Fruit fly (Drosophila melanogaster) whole organism, wandering third instar larva: ENCODE measurements around the gene CG14017.

Experiments
- Abd-B ChIP-seq: fragments of >200 bp; optimal IDR thresholded peaks from 2 replicates; lab custom pipeline; 2017; ENCODE audit warnings: missing biosample characterization, missing genetic modification characterization
- CG32264 ChIP-seq: fragments of 200-800 bp; sonication (Bioruptor generic); optimal IDR thresholded peaks from 2 replicates; lab custom pipeline; 2016; ENCODE audit warnings: missing biosample characterization, missing genetic modification characterization
- CG9705 ChIP-seq: fragments of 200-800 bp; sonication (Bioruptor generic); optimal IDR thresholded peaks from 2 replicates; lab custom pipeline; 2018; ENCODE audit warnings: missing biosample characterization, mild to moderate bottlenecking, missing genetic modification characterization
- CrebA ChIP-seq: fragments of 200-800 bp; sonication (Bioruptor generic); optimal IDR thresholded peaks from 2 replicates; lab custom pipeline; 2016; ENCODE audit warnings: missing biosample characterization, mild to moderate bottlenecking, missing genetic modification characterization, borderline replicate concordance
- Dfd ChIP-seq: fragments of >200 bp; optimal IDR thresholded peaks from 2 replicates; lab custom pipeline; 2017; ENCODE audit warnings: missing biosample characterization, missing genetic modification characterization
- Dif ChIP-seq: fragments of 200-275, 200-300 bp; sonication (Bioruptor generic); optimal IDR thresholded peaks from 2 replicates; lab custom pipeline; 2018; ENCODE audit warnings: missing biosample characterization, missing genetic modification characterization; ENCODE audit not compliant: partially characterized antibody
- GATAd ChIP-seq: sonication (Bioruptor generic); optimal IDR thresholded peaks from 2 replicates; lab custom pipeline; 2016; ENCODE audit warnings: missing biosample characterization, missing genetic modification characterization
- HLH106 ChIP-seq: fragments of 200-800 bp; optimal IDR thresholded peaks from 3 replicates; lab custom pipeline; 2019; ENCODE audit warnings: missing biosample characterization, mild to moderate bottlenecking, missing genetic modification characterization, moderate library complexity
- Hnf4 ChIP-seq: fragments of 200-800 bp; sonication (Bioruptor generic); optimal IDR thresholded peaks from 2 replicates; lab custom pipeline; 2016; ENCODE audit warnings: missing biosample characterization, mild to moderate bottlenecking, missing genetic modification characterization
- Hr78 ChIP-seq: fragments of >200 bp; optimal IDR thresholded peaks from 2 replicates; lab custom pipeline; 2017; ENCODE audit warnings: missing biosample characterization, missing genetic modification characterization
- Hr83 ChIP-seq: fragments of 200-300 bp; sonication (Bioruptor generic); optimal IDR thresholded peaks from 2 replicates; lab custom pipeline; 2016; ENCODE audit warnings: missing biosample characterization, mild to moderate bottlenecking, missing genetic modification characterization, moderate library complexity; ENCODE audit not compliant: poor library complexity, severe bottlenecking
- Jra ChIP-seq: sonication (Bioruptor generic); optimal IDR thresholded peaks from 2 replicates; lab custom pipeline; 2016; ENCODE audit warnings: missing biosample characterization, missing genetic modification characterization
- Myc ChIP-seq: fragments of >200 bp; optimal IDR thresholded peaks from 2 replicates; lab custom pipeline; 2017
- OdsH ChIP-seq: fragments of 200-800 bp; sonication (Bioruptor generic); optimal IDR thresholded peaks from 2 replicates; lab custom pipeline; 2016; ENCODE audit warnings: missing biosample characterization, mild to moderate bottlenecking, missing genetic modification characterization
- Rel ChIP-seq, 2 experiments: fragments of 200-800 bp; sonication (Bioruptor generic) in 1 of 2; optimal IDR thresholded peaks; 2 replicates in 1 of 2; 3 replicates in 1 of 2; lab custom pipeline; 2016 to 2019; ENCODE audit warnings: mild to moderate bottlenecking in 2 of 2, missing biosample characterization in 2 of 2, missing genetic modification characterization in 2 of 2, moderate library complexity in 1 of 2
- Sp1 ChIP-seq: fragments of 200-800 bp; sonication (Bioruptor generic); optimal IDR thresholded peaks from 3 replicates; lab custom pipeline; 2019; ENCODE audit warnings: missing biosample characterization, mild to moderate bottlenecking, missing genetic modification characterization, moderate library complexity
- Vsx2 ChIP-seq: fragments of 200-300, 225-300 bp; sonication (Bioruptor generic); optimal IDR thresholded peaks from 2 replicates; lab custom pipeline; 2018; ENCODE audit warnings: missing biosample characterization, missing genetic modification characterization; ENCODE audit not compliant: partially characterized antibody
- br ChIP-seq: fragments of 200-800 bp; sonication (Bioruptor generic); optimal IDR thresholded peaks from 2 replicates; lab custom pipeline; 2016; ENCODE audit warnings: missing biosample characterization, missing genetic modification characterization
- dl ChIP-seq, 2 experiments: fragments of 175-275, 200-275 bp in 1 of 2; fragments of 200-275 bp in 1 of 2; sonication (Bioruptor generic); optimal IDR thresholded peaks; lab custom pipeline; 2018; ENCODE audit warnings: mild to moderate bottlenecking in 2 of 2, missing biosample characterization in 2 of 2, missing genetic modification characterization in 2 of 2, moderate library complexity in 2 of 2; ENCODE audit not compliant: partially characterized antibody in 2 of 2, insufficient read depth in 1 of 2
- dmrt93B ChIP-seq: fragments of 200-800 bp; sonication (Bioruptor generic); optimal IDR thresholded peaks from 2 replicates; lab custom pipeline; 2018; ENCODE audit warnings: missing biosample characterization, mild to moderate bottlenecking, missing genetic modification characterization
- dsf ChIP-seq: sonication (Bioruptor generic); optimal IDR thresholded peaks from 2 replicates; lab custom pipeline; 2016; ENCODE audit warnings: missing biosample characterization, missing genetic modification characterization, borderline replicate concordance
- ey ChIP-seq: fragments of 200-800 bp; sonication (Bioruptor generic); optimal IDR thresholded peaks from 2 replicates; lab custom pipeline; 2016; ENCODE audit warnings: missing biosample characterization, missing genetic modification characterization
- foxo ChIP-seq, 2 experiments: fragments of 200-800 bp; sonication (Bioruptor generic); optimal IDR thresholded peaks; 2 replicates in 1 of 2; 3 replicates in 1 of 2; lab custom pipeline; 2016 to 2017; ENCODE audit warnings: missing biosample characterization in 2 of 2, missing genetic modification characterization in 2 of 2
- fru ChIP-seq: fragments of 200-800 bp; sonication (Bioruptor generic); optimal IDR thresholded peaks from 3 replicates; lab custom pipeline; 2016; ENCODE audit warnings: missing biosample characterization, mild to moderate bottlenecking, missing genetic modification characterization
- h ChIP-seq: fragments of 200-800 bp; sonication (Bioruptor generic); optimal IDR thresholded peaks from 3 replicates; lab custom pipeline; 2016; ENCODE audit warnings: missing biosample characterization, mild to moderate bottlenecking, missing genetic modification characterization
- jim ChIP-seq: fragments of 175-275, 200-325 bp; sonication (Bioruptor generic); optimal IDR thresholded peaks from 2 replicates; lab custom pipeline; 2016; ENCODE audit warnings: missing biosample characterization, mild to moderate bottlenecking, missing genetic modification characterization
- lola ChIP-seq: fragments of >200 bp; optimal IDR thresholded peaks from 2 replicates; lab custom pipeline; 2017; ENCODE audit warnings: missing biosample characterization, missing genetic modification characterization
- pan ChIP-seq: fragments of >200 bp; optimal IDR thresholded peaks from 2 replicates; lab custom pipeline; 2017
- psq ChIP-seq: fragments of 200-800 bp; sonication (Bioruptor generic); optimal IDR thresholded peaks from 3 replicates; lab custom pipeline; 2017; ENCODE audit warnings: missing biosample characterization, mild to moderate bottlenecking, missing genetic modification characterization, moderate library complexity
- rgr ChIP-seq: fragments of 200-800 bp; sonication (Bioruptor generic); optimal IDR thresholded peaks from 3 replicates; lab custom pipeline; 2016; ENCODE audit warnings: missing biosample characterization, mild to moderate bottlenecking, missing genetic modification characterization
- sv ChIP-seq: fragments of 200-800 bp; sonication (Bioruptor generic); optimal IDR thresholded peaks from 3 replicates; lab custom pipeline; 2016; ENCODE audit warnings: missing biosample characterization, missing genetic modification characterization
- tai ChIP-seq: sonication (Bioruptor generic); optimal IDR thresholded peaks from 2 replicates; lab custom pipeline; 2016; ENCODE audit warnings: missing biosample characterization, missing genetic modification characterization
- woc ChIP-seq: sonication (Bioruptor generic); optimal IDR thresholded peaks from 2 replicates; lab custom pipeline; 2016; ENCODE audit warnings: missing biosample characterization, mild to moderate bottlenecking, missing genetic modification characterization

The CG14017 gene

DNA sequence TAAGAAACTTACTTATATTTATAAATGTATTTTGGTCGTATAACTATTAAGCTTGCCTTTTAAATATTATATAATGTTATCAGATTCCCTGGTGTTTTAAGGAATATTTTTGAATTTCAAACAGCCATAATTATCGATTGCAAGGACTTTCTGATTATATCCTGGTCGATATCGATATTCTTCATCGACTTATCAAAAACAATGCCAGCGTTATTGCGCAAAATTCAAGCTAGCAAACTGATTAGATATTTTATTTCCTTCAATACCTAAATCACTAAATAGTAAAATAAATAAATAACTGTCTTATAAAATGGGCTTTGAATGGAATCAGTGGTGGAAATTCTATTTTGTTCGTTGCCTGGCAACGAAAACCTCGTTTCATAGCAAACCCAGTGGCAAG is 36.3 kb upstream of the CG14017 start, which contains the start of gene CG14020:
Gene CG14020 (plus strand): TSS at position 345 of the 400 bp plus-strand sequence.
- TF ChIP-seq foxo (GFP tag; optimal IDR thresholded peaks at IDR 0.05; lab: Kevin White, UChicago) (no peak), br (no peak), Hr83 (GFP tag; lab: Kevin White, UChicago) (no peak)

DNA sequence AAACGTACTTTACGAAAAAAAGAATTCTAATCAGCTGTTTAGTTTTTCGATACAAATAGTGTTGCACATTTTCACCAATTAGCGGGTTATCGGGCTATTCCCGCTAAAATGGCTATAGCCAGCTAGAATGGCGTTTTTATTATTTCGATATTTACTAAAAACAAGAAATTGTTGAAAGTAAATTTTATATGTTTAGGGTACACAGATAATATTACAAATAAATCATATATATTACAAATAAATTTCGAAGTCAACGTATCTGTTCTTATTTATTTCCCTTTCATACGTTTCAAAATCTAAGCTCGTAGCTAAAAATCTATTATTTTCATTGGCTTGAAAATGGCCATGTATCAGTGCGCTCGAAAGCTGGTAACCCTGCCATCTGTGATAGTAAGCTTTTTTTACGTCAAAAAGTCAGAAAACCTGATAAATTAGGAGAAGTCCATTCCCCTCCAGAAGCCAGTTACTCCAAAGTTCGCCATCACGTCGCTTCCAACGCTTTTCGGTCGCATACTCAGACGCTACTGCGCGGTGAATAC is 33.8 kb upstream of the CG14017 start, which contains the start of the genes CG7382 and cl:
Gene CG7382 (minus strand): TSS at position 51 of the 539 bp plus-strand sequence.
Gene cl (plus strand): TSS at position 290 of the 539 bp plus-strand sequence.
- TF ChIP-seq Jra (GFP tag; lab: Kevin White, UChicago) (no peak), CG32264 (GFP tag; lab: Kevin White, UChicago) (no peak), GATAd (no peak), Vsx2 (no peak), Hnf4 (GFP tag; lab: Kevin White, UChicago) (no peak), h (GFP tag; lab: Kevin White, UChicago) (peak; percentile 50), fru (GFP tag; lab: Kevin White, UChicago) (peak; percentile 12), jim (no peak), Hr83 (GFP tag; lab: Kevin White, UChicago) (no peak), Hr78 (GFP tag; lab: Kevin White, UChicago) (no peak), foxo (GFP tag; optimal IDR thresholded peaks at IDR 0.05; lab: Kevin White, UChicago) (peak in 1 of 2 experiments; percentile 64), br (no peak), Dfd (GFP tag; lab: Kevin White, UChicago) (no peak), dl (GFP tag; optimal IDR thresholded peaks at IDR 0.05; lab: Kevin White, UChicago; ENCODE audit: insufficient read depth in 1 of 2, partially characterized antibody in 2 of 2) (no peak), sv (GFP tag; lab: Kevin White, UChicago) (no peak), ey (GFP tag; lab: Kevin White, UChicago) (no peak), woc (GFP tag; lab: Kevin White, UChicago) (no peak), Dif (GFP tag; lab: Kevin White, UChicago) (no peak), OdsH (peak; percentile 5), Rel (GFP tag; optimal IDR thresholded peaks at IDR 0.05; lab: Kevin White, UChicago) (no peak), Rel (tag; optimal IDR thresholded peaks at IDR 0.05; lab: Kevin White, UChicago) (peak; percentile 56), lola (no peak), dmrt93B (GFP tag; lab: Kevin White, UChicago) (peak; percentile 44), psq (GFP tag; lab: Kevin White, UChicago) (peak; percentile 19), Abd-B (GFP tag; lab: Kevin White, UChicago) (no peak), CG9705 (peak; percentile 20), CrebA (GFP tag; lab: Kevin White, UChicago) (no peak), pan (no peak), Myc (lab: Kevin White, UChicago) (peak; percentile 99), rgr (GFP tag; lab: Kevin White, UChicago) (peak; percentile 12), Sp1 (GFP tag; lab: Kevin White, UChicago) (peak; percentile 30), dsf (GFP tag; lab: Kevin White, UChicago) (no peak), HLH106 (tag; lab: Kevin White, UChicago) (peak; percentile 71)

DNA sequence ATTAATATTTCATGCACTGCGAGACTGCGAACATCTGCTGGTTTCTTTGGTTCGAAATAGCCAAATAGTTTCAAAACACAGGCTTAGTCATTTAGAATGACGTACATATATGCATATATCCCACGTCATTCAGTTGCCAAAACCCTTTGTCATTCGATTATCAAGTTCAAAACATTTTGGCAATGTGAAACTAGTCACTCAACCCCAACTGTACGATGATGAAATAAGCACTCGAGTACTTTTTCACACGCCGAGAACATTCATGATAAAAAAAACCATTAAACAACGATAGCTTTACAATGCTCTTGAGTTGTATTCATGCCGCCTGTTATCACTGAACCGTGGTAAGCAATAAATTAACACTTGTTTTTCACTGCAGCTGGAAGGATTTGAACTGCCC is 32.9 kb upstream of the CG14017 start:
- TF ChIP-seq tai (GFP tag; lab: Kevin White, UChicago) (no peak), sv (GFP tag; lab: Kevin White, UChicago) (no peak), Jra (GFP tag; lab: Kevin White, UChicago) (no peak), Abd-B (GFP tag; lab: Kevin White, UChicago) (no peak), foxo (GFP tag; optimal IDR thresholded peaks at IDR 0.05; lab: Kevin White, UChicago) (peak in 1 of 2 experiments; percentile 18), CG9705 (no peak), rgr (GFP tag; lab: Kevin White, UChicago) (peak; percentile 7), CrebA (GFP tag; lab: Kevin White, UChicago) (no peak), ey (GFP tag; lab: Kevin White, UChicago) (no peak), Dfd (GFP tag; lab: Kevin White, UChicago) (no peak), HLH106 (tag; lab: Kevin White, UChicago) (no peak), OdsH (no peak), Hr78 (GFP tag; lab: Kevin White, UChicago) (no peak)
